Fruit fly (Drosophila melanogaster): ENCODE results near the gene crb.

- TF ChIP-seq toe (GFP tag; optimal IDR thresholded peaks at IDR 0.05) (no peak), CG7101 (tag; optimal IDR thresholded peaks at IDR 0.05) (no peak)
Observed at dm6 chr3R:24303060-24303459, 8.2 kb downstream of the crb start.

Data from whole organism, adult.